Fruit fly (Drosophila melanogaster) whole organism, embryonic: ENCODE data around the gene CG43136.

Source experiments
- B-H2 ChIP-seq: fragments of 200-800 bp; sonication (Bioruptor generic); optimal IDR thresholded peaks from 2 replicates; lab custom pipeline; 2018; ENCODE audit warnings: missing biosample characterization, mild to moderate bottlenecking, missing genetic modification characterization
- CG10267 ChIP-seq: fragments of 200-800 bp; sonication (Bioruptor generic); optimal IDR thresholded peaks from 2 replicates; lab custom pipeline; 2018; ENCODE audit warnings: missing biosample characterization, mild to moderate bottlenecking, missing genetic modification characterization, moderate library complexity
- CG10959 ChIP-seq: fragments of 200-800 bp; sonication (Bioruptor generic); IDR thresholded peaks from 2 replicates; pipeline ENCODE4 v1.3.6; 2022; ENCODE audit warnings: missing biosample characterization, missing genetic modification characterization
- CG12219 ChIP-seq: fragments of 200-800 bp; sonication (Bioruptor generic); optimal IDR thresholded peaks from 3 replicates; lab custom pipeline; 2018; ENCODE audit warnings: missing biosample characterization, mild to moderate bottlenecking, missing genetic modification characterization
- CG12744 ChIP-seq: fragments of 200-800 bp; sonication (Bioruptor generic); optimal IDR thresholded peaks from 2 replicates; lab custom pipeline; 2016; ENCODE audit warnings: missing biosample characterization, missing genetic modification characterization
- CG12769 ChIP-seq: fragments of 200-800 bp; sonication (Bioruptor generic); optimal IDR thresholded peaks from 2 replicates; lab custom pipeline; 2019; ENCODE audit warnings: missing biosample characterization, mild to moderate bottlenecking, missing genetic modification characterization, moderate library complexity
- CG13296 ChIP-seq: fragments of 200-800 bp; sonication (Bioruptor generic); optimal IDR thresholded peaks from 3 replicates; lab custom pipeline; 2018; ENCODE audit warnings: missing biosample characterization, mild to moderate bottlenecking, missing genetic modification characterization
- CG4282 ChIP-seq: fragments of 200-800 bp; sonication (Bioruptor generic); optimal IDR thresholded peaks from 2 replicates; lab custom pipeline; 2016; ENCODE audit warnings: missing biosample characterization, missing genetic modification characterization
- CG5953 ChIP-seq: fragments of 200-800 bp; sonication (Bioruptor generic); IDR thresholded peaks from 2 replicates; pipeline ENCODE4 v1.3.6; 2022; ENCODE audit warnings: missing biosample characterization, missing genetic modification characterization
- CG6765 ChIP-seq: fragments of 200-800 bp; sonication (Bioruptor generic); optimal IDR thresholded peaks from 3 replicates; lab custom pipeline; 2017; ENCODE audit warnings: missing biosample characterization, mild to moderate bottlenecking, missing genetic modification characterization
- CG8089 ChIP-seq: fragments of 200-800 bp; sonication (Bioruptor generic); optimal IDR thresholded peaks from 3 replicates; lab custom pipeline; 2016; ENCODE audit warnings: missing biosample characterization, missing genetic modification characterization
- CG8290 ChIP-seq, 3 experiments: fragments of 200-800 bp; sonication (Bioruptor generic); optimal IDR thresholded peaks; 2 replicates each; lab custom pipeline; 2016 to 2019; ENCODE audit warnings: missing biosample characterization in 3 of 3, missing genetic modification characterization in 3 of 3, mild to moderate bottlenecking in 2 of 3, moderate library complexity in 1 of 3
- CG8478 ChIP-seq: fragments of >200 bp; optimal IDR thresholded peaks from 2 replicates; lab custom pipeline; 2018
- CG8924 ChIP-seq: fragments of 200-800 bp; optimal IDR thresholded peaks from 3 replicates; lab custom pipeline; 2019; ENCODE audit warnings: missing biosample characterization, mild to moderate bottlenecking, missing genetic modification characterization, moderate library complexity
- CG9215 ChIP-seq: fragments of 200-800 bp; sonication (Bioruptor generic); IDR thresholded peaks from 2 replicates; pipeline ENCODE4 v1.3.6; 2022; ENCODE audit warnings: missing biosample characterization, missing genetic modification characterization
- Camta ChIP-seq: fragments of 200-800 bp; sonication (Bioruptor generic); optimal IDR thresholded peaks from 2 replicates; lab custom pipeline; 2016; ENCODE audit warnings: missing biosample characterization, missing genetic modification characterization
- Dbx ChIP-seq: fragments of 200-800 bp; sonication (Bioruptor generic); IDR thresholded peaks from 3 replicates; pipeline ENCODE4 v1.3.6; 2022; ENCODE audit warnings: missing biosample characterization, missing genetic modification characterization
- Drgx ChIP-seq: fragments of 200-800 bp; sonication (Bioruptor generic); IDR thresholded peaks from 2 replicates; pipeline ENCODE4 v1.3.6; 2022; ENCODE audit warnings: missing biosample characterization, missing genetic modification characterization
- Eip74EF ChIP-seq, 2 experiments: fragments of 200-800 bp in 1 of 2; fragments of >200 bp in 1 of 2; sonication (Bioruptor generic) in 1 of 2; optimal IDR thresholded peaks; 2 replicates each; lab custom pipeline; 2017 to 2019; ENCODE audit warnings: missing biosample characterization in 2 of 2, missing genetic modification characterization in 2 of 2, mild to moderate bottlenecking in 1 of 2, moderate library complexity in 1 of 2
- Ets97D ChIP-seq: fragments of 200-800 bp; sonication (Bioruptor generic); optimal IDR thresholded peaks from 3 replicates; lab custom pipeline; 2016; ENCODE audit warnings: missing biosample characterization, missing genetic modification characterization
- HLH54F ChIP-seq: fragments of 200-800 bp; sonication (Bioruptor generic); optimal IDR thresholded peaks from 3 replicates; lab custom pipeline; 2016; ENCODE audit warnings: missing biosample characterization, missing genetic modification characterization
- HmgZ ChIP-seq: fragments of 200-800 bp; sonication (Bioruptor generic); optimal IDR thresholded peaks from 2 replicates; lab custom pipeline; 2018; ENCODE audit warnings: missing biosample characterization, mild to moderate bottlenecking, missing genetic modification characterization
- Lhr ChIP-seq: fragments of 200-800 bp; sonication (Bioruptor generic); optimal IDR thresholded peaks from 3 replicates; lab custom pipeline; 2017; ENCODE audit warnings: mild to moderate bottlenecking, missing biosample characterization, missing genetic modification reagents, missing genetic modification characterization
- Myb ChIP-seq: fragments of 200-800 bp; sonication (Bioruptor generic); optimal IDR thresholded peaks from 2 replicates; lab custom pipeline; 2016; ENCODE audit warnings: missing biosample characterization, missing genetic modification characterization
- Rfx ChIP-seq: fragments of 200-800 bp; sonication (Bioruptor generic); IDR thresholded peaks from 2 replicates; pipeline ENCODE4 v1.3.6; 2022; ENCODE audit warnings: missing biosample characterization, missing genetic modification characterization
- Six4 ChIP-seq: fragments of 200-800 bp; sonication (Bioruptor generic); optimal IDR thresholded peaks from 2 replicates; lab custom pipeline; 2016; ENCODE audit warnings: missing biosample characterization, missing genetic modification characterization
- Sox102F ChIP-seq: fragments of 200-800 bp; sonication (Bioruptor generic); optimal IDR thresholded peaks from 2 replicates; lab custom pipeline; 2018; ENCODE audit warnings: missing biosample characterization, mild to moderate bottlenecking, missing genetic modification characterization, moderate library complexity
- YL-1 ChIP-seq: fragments of 200-800 bp; sonication (Bioruptor generic); optimal IDR thresholded peaks from 3 replicates; lab custom pipeline; 2017; ENCODE audit warnings: missing biosample characterization, mild to moderate bottlenecking, missing genetic modification characterization
- chinmo ChIP-seq: fragments of 200-800 bp; sonication (Bioruptor generic); IDR thresholded peaks from 4 replicates; pipeline ENCODE4 v1.3.6; 2022; ENCODE audit warnings: missing biosample characterization, missing genetic modification characterization; ENCODE audit not compliant: partially characterized antibody
- ci ChIP-seq: fragments of 200-800 bp; sonication (Bioruptor generic); IDR thresholded peaks from 3 replicates; pipeline ENCODE4 v1.3.6; 2022; ENCODE audit warnings: missing biosample characterization, missing genetic modification characterization
- crol ChIP-seq: fragments of 200-800 bp; sonication (Bioruptor generic); IDR thresholded peaks from 2 replicates; pipeline ENCODE4 v1.3.6; 2022; ENCODE audit warnings: missing biosample characterization, missing genetic modification characterization
- da ChIP-seq: fragments of 200-800 bp; sonication (Bioruptor generic); optimal IDR thresholded peaks from 2 replicates; lab custom pipeline; 2016; ENCODE audit warnings: missing biosample characterization, missing genetic modification characterization
- dmrt99B ChIP-seq: fragments of 200-800 bp; sonication (Bioruptor generic); optimal IDR thresholded peaks from 2 replicates; lab custom pipeline; 2018; ENCODE audit warnings: missing biosample characterization, mild to moderate bottlenecking, missing genetic modification characterization, moderate library complexity
- exex ChIP-seq: fragments of 200-800 bp; sonication (Bioruptor generic); optimal IDR thresholded peaks from 4 replicates; lab custom pipeline; 2018; ENCODE audit warnings: missing biosample characterization, mild to moderate bottlenecking, missing genetic modification characterization, moderate library complexity
- ftz-f1 ChIP-seq: fragments of 200-800 bp; sonication (Bioruptor generic); optimal IDR thresholded peaks from 2 replicates; lab custom pipeline; 2016; ENCODE audit warnings: missing biosample characterization, missing genetic modification characterization
- gcm ChIP-seq: fragments of 200-800 bp; sonication (Bioruptor generic); optimal IDR thresholded peaks from 2 replicates; lab custom pipeline; 2019; ENCODE audit warnings: missing biosample characterization, mild to moderate bottlenecking, missing genetic modification characterization, moderate library complexity
- hkb ChIP-seq, 2 experiments: fragments of 200-800 bp in 1 of 2; fragments of >200 bp in 1 of 2; sonication (Bioruptor generic) in 1 of 2; IDR thresholded peaks in 1 of 2; optimal IDR thresholded peaks in 1 of 2; 2 replicates each; pipeline versions ENCODE4 v1.3.6 to Lab custom; 2017 to 2022; ENCODE audit warnings: missing biosample characterization in 1 of 2, missing genetic modification characterization in 1 of 2
- kah ChIP-seq: fragments of 200-800 bp; sonication (Bioruptor generic); optimal IDR thresholded peaks from 2 replicates; lab custom pipeline; 2018; ENCODE audit warnings: missing biosample characterization, mild to moderate bottlenecking, missing genetic modification characterization
- ken ChIP-seq: fragments of 200-800 bp; sonication (Bioruptor generic); IDR thresholded peaks from 3 replicates; pipeline ENCODE4 v1.3.6; 2022; ENCODE audit warnings: missing biosample characterization, missing genetic modification characterization
- lilli ChIP-seq: fragments of 200-800 bp; sonication (Bioruptor generic); optimal IDR thresholded peaks from 3 replicates; lab custom pipeline; 2016; ENCODE audit warnings: missing biosample characterization, missing genetic modification characterization
- lola ChIP-seq, 3 experiments: fragments of >200 bp in 2 of 3; fragments of 200-800 bp in 1 of 3; sonication (Bioruptor generic) in 1 of 3; optimal IDR thresholded peaks; 2 replicates each; lab custom pipeline; 2017 to 2019; ENCODE audit warnings: missing biosample characterization in 3 of 3, missing genetic modification characterization in 3 of 3, mild to moderate bottlenecking in 1 of 3, moderate library complexity in 1 of 3
- maf-S ChIP-seq: fragments of 200-800 bp; sonication (Bioruptor generic); optimal IDR thresholded peaks from 2 replicates; lab custom pipeline; 2016; ENCODE audit warnings: missing biosample characterization, missing genetic modification characterization
- p53 ChIP-seq: fragments of 200-800 bp; sonication (Bioruptor generic); optimal IDR thresholded peaks from 2 replicates; lab custom pipeline; 2016; ENCODE audit warnings: missing biosample characterization, missing genetic modification characterization
- pan ChIP-seq, 4 experiments: fragments of >200 bp in 3 of 4; fragments of 200-800 bp in 1 of 4; sonication (Bioruptor generic) in 1 of 4; optimal IDR thresholded peaks in 3 of 4; IDR thresholded peaks in 1 of 4; 2 replicates each; pipeline versions ENCODE4 v1.3.6 to Lab custom; 2017 to 2022; ENCODE audit warnings: missing biosample characterization in 2 of 4, missing genetic modification characterization in 2 of 4, mixed read lengths in 1 of 4
- pfk ChIP-seq: fragments of 200-800 bp; sonication (Bioruptor generic); optimal IDR thresholded peaks from 2 replicates; lab custom pipeline; 2018; ENCODE audit warnings: missing biosample characterization, mild to moderate bottlenecking, missing genetic modification characterization, moderate library complexity
- slp2 ChIP-seq: fragments of 200-800 bp; sonication (Bioruptor generic); optimal IDR thresholded peaks from 2 replicates; lab custom pipeline; 2016; ENCODE audit warnings: missing biosample characterization, missing genetic modification characterization
- trem ChIP-seq: fragments of 200-800 bp; optimal IDR thresholded peaks from 3 replicates; lab custom pipeline; 2019; ENCODE audit warnings: missing biosample characterization, mild to moderate bottlenecking, missing genetic modification characterization, moderate library complexity
- unc-4 ChIP-seq: fragments of 200-800 bp; sonication (Bioruptor generic); IDR thresholded peaks from 2 replicates; pipeline ENCODE4 v1.3.6; 2022; ENCODE audit warnings: missing biosample characterization, missing genetic modification characterization; ENCODE audit not compliant: partially characterized antibody

The CG43136 gene

dm6 chrX:5901628-5902213 lies 48.2 kb downstream of the CG43136 start (continued):
- TF ChIP-seq CG12744, result no peak
- TF ChIP-seq CG13296 (GFP tag; lab: Kevin White, UChicago), result peak; percentile 43
- TF ChIP-seq Ets97D (GFP tag; lab: Kevin White, UChicago), result no peak
- TF ChIP-seq gcm, result peak; percentile 26
- no peak for TF ChIP-seq ken (GFP tag; lab: Robert Waterston, UW)
- TF ChIP-seq B-H2 (GFP tag; lab: Kevin White, UChicago), result peak; percentile 34
- peak; percentile 86; the same call in 2 of the 4 replicates for TF ChIP-seq chinmo (GFP tag; lab: Robert Waterston, UW)
- no peak for TF ChIP-seq CG12219 (GFP tag; lab: Kevin White, UChicago)
- TF ChIP-seq crol (GFP tag; lab: Robert Waterston, UW), result no peak
- TF ChIP-seq slp2 (GFP tag; lab: Kevin White, UChicago), result no peak
- TF ChIP-seq CG8924, result peak; percentile 24
- TF ChIP-seq HLH54F, result peak; percentile 7
- TF ChIP-seq ci (GFP tag; lab: Robert Waterston, UW), result peak; percentile 70
- peak; percentile 65 for TF ChIP-seq CG12769 (tag; lab: Kevin White, UChicago)
- TF ChIP-seq p53, result no peak
- TF ChIP-seq kah (GFP tag; lab: Kevin White, UChicago), result peak; percentile 24
- peak; percentile 5 for TF ChIP-seq da (GFP tag; lab: Kevin White, UChicago)
- no peak for TF ChIP-seq Camta (GFP tag; lab: Kevin White, UChicago)
- no peak for TF ChIP-seq hkb (optimal IDR thresholded peaks at IDR 0.05; lab: Kevin White, UChicago)
- TF ChIP-seq hkb (GFP tag; IDR thresholded peaks at IDR 0.05; lab: Robert Waterston, UW), result 0 out of 2 replicates have a peak, but pooled peaks have one; percentile 27
- TF ChIP-seq YL-1 (GFP tag; lab: Kevin White, UChicago), result peak; percentile 35
- peak; percentile 87 for TF ChIP-seq CG8478
- peak; percentile 86 for TF ChIP-seq ftz-f1 (GFP tag; lab: Kevin White, UChicago)
- TF ChIP-seq CG10959, result no peak; the same call in 1 of the 2 replicates
- TF ChIP-seq CG6765 (GFP tag; lab: Kevin White, UChicago), result peak; percentile 24
- TF ChIP-seq CG8290 (GFP tag; optimal IDR thresholded peaks at IDR 0.05; lab: Kevin White, UChicago), result no peak
- peak in 1 of 2 experiments; percentile 37 for TF ChIP-seq CG8290 (tag; optimal IDR thresholded peaks at IDR 0.05; lab: Kevin White, UChicago)
- peak; percentile 51 for TF ChIP-seq pfk (GFP tag; lab: Kevin White, UChicago)
- TF ChIP-seq Eip74EF (GFP tag; optimal IDR thresholded peaks at IDR 0.05; lab: Kevin White, UChicago), result peak in 1 of 2 experiments; percentile 15
- TF ChIP-seq Dbx (GFP tag; lab: Robert Waterston, UW), result peak; percentile 77; the same call in 2 of the 3 replicates
- no peak for TF ChIP-seq Lhr (GFP tag; lab: Kevin White, UChicago)
- TF ChIP-seq lilli, result peak; percentile 78
- TF ChIP-seq lola (GFP tag; optimal IDR thresholded peaks at IDR 0.05; lab: Kevin White, UChicago), result no peak
- no peak for TF ChIP-seq Sox102F
- TF ChIP-seq maf-S, result no peak
- no peak for TF ChIP-seq Six4 (GFP tag; lab: Kevin White, UChicago)
- no peak for TF ChIP-seq exex (tag; lab: Kevin White, UChicago)
- TF ChIP-seq pan (optimal IDR thresholded peaks at IDR 0.05; lab: Kevin White, UChicago), result no peak
- TF ChIP-seq pan (GFP tag; optimal IDR thresholded peaks at IDR 0.05 in 1 of 2, IDR thresholded peaks at IDR 0.05 in 1 of 2), result peak in 1 of 2 experiments; percentile 43
- peak; percentile 43 for TF ChIP-seq CG8089 (GFP tag; lab: Kevin White, UChicago)
- peak; percentile 34; the same call in 1 of the 2 replicates for TF ChIP-seq CG9215 (GFP tag; lab: Robert Waterston, UW)
- no peak for TF ChIP-seq CG5953 (GFP tag; lab: Robert Waterston, UW)
- TF ChIP-seq CG4282, result peak; percentile 20
- no peak for TF ChIP-seq Myb (GFP tag; lab: Kevin White, UChicago)
- TF ChIP-seq Drgx (GFP tag; lab: Robert Waterston, UW), result 0 out of 2 replicates have a peak, but pooled peaks have one; percentile 38
- TF ChIP-seq dmrt99B (tag; lab: Kevin White, UChicago), result peak; percentile 31
- TF ChIP-seq CG10267, result peak; percentile 17
- peak; percentile 40; the same call in 1 of the 2 replicates for TF ChIP-seq unc-4 (GFP tag; lab: Robert Waterston, UW)
- peak; percentile 23 for TF ChIP-seq HmgZ (tag; lab: Kevin White, UChicago)
- peak; percentile 44; the same call in 1 of the 2 replicates for TF ChIP-seq Rfx (GFP tag; lab: Robert Waterston, UW)
- TF ChIP-seq trem (tag; lab: Kevin White, UChicago), result no peak
